Fruit fly (Drosophila melanogaster) whole organism, embryonic: ENCODE data around the gene Rfx.

ENCODE experiments used
- ATbp ChIP-seq: fragments of 200-800 bp; sonication (Bioruptor generic); optimal IDR thresholded peaks from 2 replicates; lab custom pipeline; 2017; ENCODE audit warnings: missing biosample characterization, mild to moderate bottlenecking, missing genetic modification characterization, missing genetic modification reagents
- Bgb ChIP-seq: fragments of 200-800 bp; sonication (Bioruptor generic); IDR thresholded peaks from 2 replicates; pipeline ENCODE4 v1.3.6; 2022; ENCODE audit warnings: missing biosample characterization, missing genetic modification characterization; ENCODE audit not compliant: partially characterized antibody
- CG10267 ChIP-seq: fragments of 200-800 bp; sonication (Bioruptor generic); optimal IDR thresholded peaks from 2 replicates; lab custom pipeline; 2018; ENCODE audit warnings: missing biosample characterization, mild to moderate bottlenecking, missing genetic modification characterization, moderate library complexity
- CG10565 ChIP-seq: fragments of 200-800 bp; sonication (Bioruptor generic); optimal IDR thresholded peaks from 3 replicates; lab custom pipeline; 2016; ENCODE audit warnings: missing biosample characterization, mild to moderate bottlenecking, missing genetic modification characterization
- CG11723 ChIP-seq: fragments of 200-800 bp; sonication (Bioruptor generic); optimal IDR thresholded peaks from 2 replicates; lab custom pipeline; 2017; ENCODE audit warnings: missing biosample characterization, mild to moderate bottlenecking, missing genetic modification characterization
- CG1233 ChIP-seq: fragments of 200-800 bp; sonication (Bioruptor generic); optimal IDR thresholded peaks from 4 replicates; lab custom pipeline; 2018; ENCODE audit warnings: missing biosample characterization, mild to moderate bottlenecking, missing genetic modification characterization
- CG17186 ChIP-seq: fragments of 200-800 bp; sonication (Bioruptor generic); optimal IDR thresholded peaks from 3 replicates; lab custom pipeline; 2017; ENCODE audit warnings: missing biosample characterization, missing genetic modification reagents, missing genetic modification characterization
- CG2129 ChIP-seq: fragments of 200-800 bp; sonication (Bioruptor generic); IDR thresholded peaks from 2 replicates; pipeline ENCODE4 v1.3.6; 2022; ENCODE audit warnings: missing biosample characterization, missing genetic modification characterization; ENCODE audit not compliant: partially characterized antibody
- CG2678 ChIP-seq: fragments of 200-800 bp; sonication (Bioruptor generic); optimal IDR thresholded peaks from 3 replicates; lab custom pipeline; 2019; ENCODE audit warnings: missing biosample characterization, mild to moderate bottlenecking, missing genetic modification characterization, moderate library complexity
- CG2875 ChIP-seq: fragments of 200-800 bp; sonication (Bioruptor generic); optimal IDR thresholded peaks from 2 replicates; lab custom pipeline; 2017; ENCODE audit warnings: missing biosample characterization, mild to moderate bottlenecking, missing genetic modification characterization, missing genetic modification reagents
- CG30403 ChIP-seq: fragments of 200-800 bp; sonication (Bioruptor generic); optimal IDR thresholded peaks from 3 replicates; lab custom pipeline; 2016; ENCODE audit warnings: missing biosample characterization, missing genetic modification characterization
- CG34422 ChIP-seq: fragments of 200-800 bp; sonication (Bioruptor generic); IDR thresholded peaks from 3 replicates; pipeline ENCODE4 v1.3.6; 2022; ENCODE audit warnings: missing biosample characterization, missing genetic modification characterization
- CG4360 ChIP-seq: fragments of 200-800 bp; sonication (Bioruptor generic); IDR thresholded peaks from 2 replicates; pipeline ENCODE4 v1.3.6; 2022; ENCODE audit warnings: missing biosample characterization, missing genetic modification characterization
- CG5953 ChIP-seq: fragments of 200-800 bp; sonication (Bioruptor generic); IDR thresholded peaks from 2 replicates; pipeline ENCODE4 v1.3.6; 2022; ENCODE audit warnings: missing biosample characterization, missing genetic modification characterization
- CG7271 ChIP-seq: fragments of 200-800 bp; sonication (Bioruptor generic); optimal IDR thresholded peaks from 2 replicates; lab custom pipeline; 2018; ENCODE audit warnings: missing biosample characterization, mild to moderate bottlenecking, missing genetic modification characterization, moderate library complexity
- CG7839 ChIP-seq: fragments of 200-800 bp; sonication (Bioruptor generic); optimal IDR thresholded peaks from 3 replicates; lab custom pipeline; 2018; ENCODE audit warnings: missing biosample characterization, mild to moderate bottlenecking, missing genetic modification characterization, moderate library complexity
- CG8944 ChIP-seq: fragments of 200-800 bp; sonication (Bioruptor generic); optimal IDR thresholded peaks from 3 replicates; lab custom pipeline; 2016; ENCODE audit warnings: missing biosample characterization, missing genetic modification characterization
- Dbx ChIP-seq: fragments of 200-800 bp; sonication (Bioruptor generic); IDR thresholded peaks from 3 replicates; pipeline ENCODE4 v1.3.6; 2022; ENCODE audit warnings: missing biosample characterization, missing genetic modification characterization
- Deaf1 ChIP-seq: fragments of 200-800 bp; optimal IDR thresholded peaks from 3 replicates; lab custom pipeline; 2019; ENCODE audit warnings: missing biosample characterization, mild to moderate bottlenecking, missing genetic modification characterization, moderate library complexity
- Gug ChIP-seq: fragments of 200-800 bp; sonication (Bioruptor generic); IDR thresholded peaks from 4 replicates; pipeline ENCODE4 v1.3.6; 2022; ENCODE audit warnings: missing biosample characterization, missing genetic modification characterization
- HHEX ChIP-seq: fragments of 200-800 bp; sonication (Bioruptor generic); optimal IDR thresholded peaks from 3 replicates; lab custom pipeline; 2017; ENCODE audit warnings: missing biosample characterization, mild to moderate bottlenecking, missing genetic modification characterization, missing genetic modification reagents
- Hr3 ChIP-seq: fragments of 200-800 bp; sonication (Bioruptor generic); optimal IDR thresholded peaks from 3 replicates; lab custom pipeline; 2016; ENCODE audit warnings: missing biosample characterization, missing genetic modification characterization
- Hr78 ChIP-seq, 2 experiments: fragments of 200-800 bp in 1 of 2; fragments of >200 bp in 1 of 2; sonication (Bioruptor generic) in 1 of 2; optimal IDR thresholded peaks; 2 replicates each; lab custom pipeline; 2017 to 2019; ENCODE audit warnings: missing biosample characterization in 2 of 2, missing genetic modification characterization in 2 of 2, mild to moderate bottlenecking in 1 of 2, moderate library complexity in 1 of 2
- Jarid2 ChIP-seq: fragments of 200-800 bp; sonication (Bioruptor generic); optimal IDR thresholded peaks from 3 replicates; lab custom pipeline; 2017; ENCODE audit warnings: mild to moderate bottlenecking, missing biosample characterization, missing genetic modification reagents, missing genetic modification characterization
- NC2α ChIP-seq: fragments of 200-800 bp; sonication (Bioruptor generic); optimal IDR thresholded peaks from 2 replicates; lab custom pipeline; 2016; ENCODE audit warnings: missing biosample characterization, missing genetic modification characterization
- Oli ChIP-seq: fragments of 200-800 bp; sonication (Bioruptor generic); optimal IDR thresholded peaks from 2 replicates; lab custom pipeline; 2018; ENCODE audit warnings: missing biosample characterization, mild to moderate bottlenecking, missing genetic modification characterization, moderate library complexity
- Rfx ChIP-seq: fragments of 200-800 bp; sonication (Bioruptor generic); IDR thresholded peaks from 2 replicates; pipeline ENCODE4 v1.3.6; 2022; ENCODE audit warnings: missing biosample characterization, missing genetic modification characterization
- TFAM ChIP-seq: fragments of 200-800 bp; sonication (Bioruptor generic); optimal IDR thresholded peaks from 2 replicates; lab custom pipeline; 2017; ENCODE audit warnings: missing biosample characterization, missing genetic modification characterization, inconsistent platforms
- Xrp1 ChIP-seq: fragments of 200-800 bp; sonication (Bioruptor generic); IDR thresholded peaks from 2 replicates; pipeline ENCODE4 v1.3.6; 2022; ENCODE audit warnings: missing biosample characterization, missing genetic modification characterization
- abd-A ChIP-seq: fragments of 200-800 bp; sonication (Bioruptor generic); optimal IDR thresholded peaks from 3 replicates; lab custom pipeline; 2019; ENCODE audit warnings: missing biosample characterization, mild to moderate bottlenecking, missing genetic modification characterization, moderate library complexity
- bcd ChIP-seq: fragments of 200-800 bp; sonication (Bioruptor generic); optimal IDR thresholded peaks from 2 replicates; lab custom pipeline; 2017; ENCODE audit warnings: missing biosample characterization, mild to moderate bottlenecking, missing genetic modification characterization
- crp ChIP-seq, 2 experiments: fragments of 200-800 bp; sonication (Bioruptor generic); optimal IDR thresholded peaks; 2 replicates in 1 of 2; 3 replicates in 1 of 2; lab custom pipeline; 2017; ENCODE audit warnings: missing biosample characterization in 2 of 2, missing genetic modification characterization in 2 of 2, mild to moderate bottlenecking in 1 of 2, moderate library complexity in 1 of 2
- dmrt11E ChIP-seq: fragments of 200-800 bp; sonication (Bioruptor generic); optimal IDR thresholded peaks from 3 replicates; lab custom pipeline; 2018; ENCODE audit warnings: missing biosample characterization, mild to moderate bottlenecking, missing genetic modification characterization, moderate library complexity
- esg ChIP-seq: fragments of 200-800 bp; sonication (Bioruptor generic); conservative IDR thresholded peaks from 2 replicates; pipeline ENCODE4 v1.3.6; 2022; ENCODE audit warnings: missing biosample characterization, missing genetic modification characterization
- fd64A ChIP-seq: fragments of 200-800 bp; sonication (Bioruptor generic); optimal IDR thresholded peaks from 3 replicates; lab custom pipeline; 2018; ENCODE audit warnings: missing biosample characterization, mild to moderate bottlenecking, missing genetic modification characterization
- gfzf ChIP-seq: fragments of 200-800 bp; sonication (Bioruptor generic); optimal IDR thresholded peaks from 2 replicates; lab custom pipeline; 2016; ENCODE audit warnings: missing biosample characterization, mild to moderate bottlenecking, missing genetic modification characterization, moderate library complexity
- gt ChIP-seq: fragments of 200-800 bp; sonication (Bioruptor generic); IDR thresholded peaks from 2 replicates; pipeline ENCODE4 v1.3.6; 2022; ENCODE audit warnings: missing biosample characterization, missing genetic modification characterization
- hbn ChIP-seq: fragments of 200-800 bp; sonication (Bioruptor generic); IDR thresholded peaks from 2 replicates; pipeline ENCODE4 v1.3.6; 2022; ENCODE audit warnings: missing biosample characterization, missing genetic modification characterization; ENCODE audit not compliant: partially characterized antibody
- hkb ChIP-seq, 2 experiments: fragments of 200-800 bp in 1 of 2; fragments of >200 bp in 1 of 2; sonication (Bioruptor generic) in 1 of 2; IDR thresholded peaks in 1 of 2; optimal IDR thresholded peaks in 1 of 2; 2 replicates each; pipeline versions ENCODE4 v1.3.6 to Lab custom; 2017 to 2022; ENCODE audit warnings: missing biosample characterization in 1 of 2, missing genetic modification characterization in 1 of 2
- kah ChIP-seq: fragments of 200-800 bp; sonication (Bioruptor generic); optimal IDR thresholded peaks from 2 replicates; lab custom pipeline; 2018; ENCODE audit warnings: missing biosample characterization, mild to moderate bottlenecking, missing genetic modification characterization
- maf-S ChIP-seq: fragments of 200-800 bp; sonication (Bioruptor generic); optimal IDR thresholded peaks from 2 replicates; lab custom pipeline; 2016; ENCODE audit warnings: missing biosample characterization, missing genetic modification characterization
- oc ChIP-seq: fragments of 200-800 bp; sonication (Bioruptor generic); optimal IDR thresholded peaks from 2 replicates; lab custom pipeline; 2018; ENCODE audit warnings: missing biosample characterization, mild to moderate bottlenecking, missing genetic modification characterization, moderate library complexity
- rib ChIP-seq: fragments of 200-800 bp; sonication (Bioruptor generic); IDR thresholded peaks from 2 replicates; pipeline ENCODE4 v1.3.6; 2022; ENCODE audit warnings: missing biosample characterization, missing genetic modification characterization
- ro ChIP-seq: fragments of 200-800 bp; sonication (Bioruptor generic); IDR thresholded peaks from 2 replicates; pipeline ENCODE4 v1.3.6; 2022; ENCODE audit warnings: missing biosample characterization, missing genetic modification characterization
- slou ChIP-seq: fragments of 200-800 bp; sonication (Bioruptor generic); optimal IDR thresholded peaks from 3 replicates; lab custom pipeline; 2016; ENCODE audit warnings: missing biosample characterization, missing genetic modification characterization
- sob ChIP-seq: fragments of 200-800 bp; sonication (Bioruptor generic); IDR thresholded peaks from 2 replicates; pipeline ENCODE4 v1.3.6; 2022; ENCODE audit warnings: missing biosample characterization, missing genetic modification characterization
- stc ChIP-seq: fragments of 200-800 bp; sonication (Bioruptor generic); IDR thresholded peaks from 2 replicates; pipeline ENCODE4 v1.3.6; 2022; ENCODE audit warnings: missing biosample characterization, missing genetic modification characterization
- zen ChIP-seq: fragments of 200-800 bp; sonication (Bioruptor generic); optimal IDR thresholded peaks from 3 replicates; lab custom pipeline; 2018; ENCODE audit warnings: missing biosample characterization, mild to moderate bottlenecking, missing genetic modification characterization, moderate library complexity

The Rfx gene

DNA sequence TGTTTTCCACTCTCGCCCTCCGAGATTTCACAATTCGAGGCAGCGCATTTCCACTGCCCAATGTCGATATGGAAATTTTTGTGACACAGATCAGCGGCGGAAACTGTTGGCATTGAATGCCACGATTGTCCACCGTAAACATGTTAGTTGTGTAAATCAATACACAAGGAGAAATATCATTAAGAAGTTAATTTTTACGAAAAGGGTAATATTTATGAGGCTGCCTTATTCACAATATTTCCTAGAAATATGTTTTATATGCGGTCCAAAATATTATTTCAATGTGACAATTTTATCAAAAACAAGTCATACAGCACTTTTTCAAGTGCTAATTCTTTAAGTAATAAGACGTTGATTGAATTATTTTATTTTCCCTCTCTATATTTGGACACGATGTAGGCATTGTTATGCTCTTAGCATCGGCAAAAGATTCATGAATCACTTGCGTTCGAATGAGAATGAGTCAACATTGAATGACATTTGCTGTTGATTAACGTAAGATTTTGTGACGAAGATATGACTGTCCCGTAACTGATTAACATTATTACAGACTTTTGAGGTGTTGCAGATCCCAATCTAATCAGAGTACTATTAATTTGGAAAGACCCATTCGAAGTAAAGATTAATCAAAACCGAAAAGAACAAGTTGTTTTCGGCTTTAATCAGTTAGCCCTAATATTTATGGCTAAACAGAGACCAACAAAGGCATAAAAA, 15.9 kb upstream of the Rfx start (continued):
- TF ChIP-seq hbn (GFP tag; lab: Robert Waterston, UW): no peak
- TF ChIP-seq Deaf1 (tag; lab: Kevin White, UChicago): peak; percentile 54
- peak; percentile 66 for TF ChIP-seq HHEX (GFP tag; lab: Kevin White, UChicago)
- peak; percentile 23 for TF ChIP-seq TFAM
- peak; percentile 60 for TF ChIP-seq CG1233 (GFP tag; lab: Kevin White, UChicago)
- no peak for TF ChIP-seq gfzf (GFP tag; lab: Kevin White, UChicago)
- peak; percentile 80; the same call in 1 of the 2 replicates for TF ChIP-seq Xrp1 (GFP tag; lab: Robert Waterston, UW)
- peak; percentile 85 for TF ChIP-seq CG30403 (GFP tag; lab: Kevin White, UChicago)
- peak; percentile 65 for TF ChIP-seq slou (GFP tag; lab: Kevin White, UChicago)
- peak; percentile 90 for TF ChIP-seq sob
- peak; percentile 89 for TF ChIP-seq CG7839 (tag; lab: Kevin White, UChicago)
- peak; percentile 77 for TF ChIP-seq Dbx
- TF ChIP-seq oc (tag; lab: Kevin White, UChicago): peak; percentile 89
- TF ChIP-seq bcd: peak; percentile 60
- peak; percentile 87 for TF ChIP-seq Oli (tag; lab: Kevin White, UChicago)
- TF ChIP-seq Hr78 (GFP tag; optimal IDR thresholded peaks at IDR 0.05; lab: Kevin White, UChicago): peak in 1 of 2 experiments; percentile 72
- peak; percentile 70 for TF ChIP-seq ATbp (GFP tag; lab: Kevin White, UChicago)
- peak; percentile 23 for TF ChIP-seq fd64A
- no peak for TF ChIP-seq zen
- peak in 1 of 2 experiments; percentile 39 for TF ChIP-seq crp (GFP tag; optimal IDR thresholded peaks at IDR 0.05; lab: Kevin White, UChicago)
- peak; percentile 72 for TF ChIP-seq CG11723 (GFP tag; lab: Kevin White, UChicago)
- peak; percentile 88 for TF ChIP-seq stc (GFP tag; lab: Robert Waterston, UW)
- TF ChIP-seq CG34422 (GFP tag; lab: Robert Waterston, UW): peak; percentile 90; the same call in 2 of the 3 replicates
- peak; percentile 86 for TF ChIP-seq esg (GFP tag; lab: Robert Waterston, UW)
- peak; percentile 66 for TF ChIP-seq CG2875 (GFP tag; lab: Kevin White, UChicago)
- TF ChIP-seq abd-A (tag; lab: Kevin White, UChicago): no peak
- TF ChIP-seq CG2678 (tag; lab: Kevin White, UChicago): peak; percentile 90
- TF ChIP-seq CG17186 (GFP tag; lab: Kevin White, UChicago): no peak
- TF ChIP-seq CG8944 (GFP tag; lab: Kevin White, UChicago): peak; percentile 69
- no peak for TF ChIP-seq Bgb (GFP tag; lab: Robert Waterston, UW)
- TF ChIP-seq Gug (GFP tag; lab: Robert Waterston, UW): 0 out of 4 replicates have a peak, but pooled peaks have one; percentile 21
- peak; percentile 85 for TF ChIP-seq Hr3 (GFP tag; lab: Kevin White, UChicago)
- peak; percentile 42 for TF ChIP-seq kah (GFP tag; lab: Kevin White, UChicago)
- TF ChIP-seq CG4360 (GFP tag; lab: Robert Waterston, UW): no peak
- TF ChIP-seq dmrt11E: peak; percentile 11
- peak; percentile 97 for TF ChIP-seq Rfx
- peak; percentile 66 for TF ChIP-seq CG10267 (tag; lab: Kevin White, UChicago)
- peak; percentile 69 for TF ChIP-seq maf-S (GFP tag; lab: Kevin White, UChicago)
- peak; percentile 75; the same call in 1 of the 2 replicates for TF ChIP-seq rib (GFP tag; lab: Robert Waterston, UW)
- TF ChIP-seq gt (GFP tag; lab: Robert Waterston, UW): no peak
- TF ChIP-seq hkb (optimal IDR thresholded peaks at IDR 0.05; lab: Kevin White, UChicago): no peak
- peak; percentile 92 for TF ChIP-seq hkb (GFP tag; IDR thresholded peaks at IDR 0.05; lab: Robert Waterston, UW)
- no peak for TF ChIP-seq CG2129 (GFP tag; lab: Robert Waterston, UW)
- TF ChIP-seq Jarid2 (GFP tag; lab: Kevin White, UChicago): peak; percentile 56
- TF ChIP-seq ro: no peak
- TF ChIP-seq CG7271 (tag; lab: Kevin White, UChicago): no peak
- TF ChIP-seq NC2α (GFP tag; lab: Kevin White, UChicago): peak; percentile 43
- no peak for TF ChIP-seq CG10565 (GFP tag; lab: Kevin White, UChicago)
- peak; percentile 69 for TF ChIP-seq CG5953
